Fruit fly (Drosophila melanogaster): Measurements from ENCODE around the gene Rpt2.

Gene Rpt2

DNA sequence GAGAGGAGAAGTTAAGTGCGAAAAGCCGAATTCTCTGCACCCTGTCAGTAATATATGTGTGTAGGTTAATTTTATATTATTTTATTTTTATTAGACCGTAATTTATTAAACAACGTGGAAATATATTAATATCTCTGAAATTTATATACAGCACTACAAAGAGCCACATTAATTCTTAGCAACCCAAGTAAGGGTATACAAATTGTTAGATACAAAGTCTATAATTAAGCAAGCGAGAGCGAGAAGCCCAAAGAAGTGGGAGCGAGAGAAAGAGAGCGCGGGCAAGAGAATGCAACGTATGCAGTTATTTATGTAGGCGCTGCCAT, 44.3 kb downstream of the Rpt2 start (continued):
- peak; percentile 74 for TF ChIP-seq CG5180 (GFP tag; optimal IDR thresholded peaks at IDR 0.05)
- peak in 1 of 3 experiments; percentile 93 for TF ChIP-seq Stat92E (GFP tag; optimal IDR thresholded peaks at IDR 0.05)
- TF ChIP-seq CG30431 (GFP tag; optimal IDR thresholded peaks at IDR 0.05): peak; percentile 88
- peak; percentile 94 for TF ChIP-seq PHDP (tag; optimal IDR thresholded peaks at IDR 0.05)
- TF ChIP-seq toy (GFP tag; IDR thresholded peaks at IDR 0.05): peak; percentile 76
- TF ChIP-seq Adf1 (GFP tag; IDR thresholded peaks at IDR 0.05): 0 out of 2 replicates have a peak, but pooled peaks have one; percentile 16
- TF ChIP-seq Sox102F (GFP tag; optimal IDR thresholded peaks at IDR 0.05): peak; percentile 96
- TF ChIP-seq lilli (GFP tag; optimal IDR thresholded peaks at IDR 0.05): peak; percentile 79
- TF ChIP-seq Rx (GFP tag; IDR thresholded peaks at IDR 0.05): peak; percentile 85
- peak; percentile 78 for TF ChIP-seq CG9215 (GFP tag; IDR thresholded peaks at IDR 0.05)
- peak; percentile 94 for TF ChIP-seq zen (tag; optimal IDR thresholded peaks at IDR 0.05)
- no peak for TF ChIP-seq jumu (GFP tag; optimal IDR thresholded peaks at IDR 0.05)
- peak; percentile 69 for TF ChIP-seq CG3065 (GFP tag; optimal IDR thresholded peaks at IDR 0.05)
- peak; percentile 51 for TF ChIP-seq CG31365 (tag; optimal IDR thresholded peaks at IDR 0.05)
- peak; percentile 84 for TF ChIP-seq slbo (GFP tag; IDR thresholded peaks at IDR 0.05)
- TF ChIP-seq CG11560 (tag; IDR thresholded peaks at IDR 0.05): peak; percentile 80
- TF ChIP-seq tll (GFP tag; optimal IDR thresholded peaks at IDR 0.05): peak in 1 of 2 experiments; percentile 58
- no peak for TF ChIP-seq zf30C (GFP tag; optimal IDR thresholded peaks at IDR 0.05)
- TF ChIP-seq NC2β (GFP tag; optimal IDR thresholded peaks at IDR 0.05): peak; percentile 51
- no peak for TF ChIP-seq CHES-1-like (GFP tag; optimal IDR thresholded peaks at IDR 0.05)
- TF ChIP-seq CG6683 (GFP tag; optimal IDR thresholded peaks at IDR 0.05): peak; percentile 63
- TF ChIP-seq CG15011 (GFP tag; optimal IDR thresholded peaks at IDR 0.05): peak; percentile 77
- no peak for TF ChIP-seq hkb (optimal IDR thresholded peaks at IDR 0.05)
- TF ChIP-seq hkb (GFP tag; IDR thresholded peaks at IDR 0.05): peak; percentile 95
- TF ChIP-seq CG6654 (GFP tag; optimal IDR thresholded peaks at IDR 0.05): peak; percentile 78
- peak; percentile 94 for TF ChIP-seq lmd (GFP tag; IDR thresholded peaks at IDR 0.05)
- TF ChIP-seq bbx (GFP tag; IDR thresholded peaks at IDR 0.05; ENCODE audit: partially characterized antibody): no peak
- TF ChIP-seq pfk (GFP tag; optimal IDR thresholded peaks at IDR 0.05): no peak
- TF ChIP-seq CG10321 (GFP tag; IDR thresholded peaks at IDR 0.05): peak; percentile 46; the same call in 1 of the 2 replicates
- TF ChIP-seq Dp (GFP tag; optimal IDR thresholded peaks at IDR 0.05): no peak
- peak; percentile 45 for TF ChIP-seq Mad (GFP tag; optimal IDR thresholded peaks at IDR 0.05)
- TF ChIP-seq Hr3 (GFP tag; optimal IDR thresholded peaks at IDR 0.05): peak; percentile 94
- peak; percentile 75 for TF ChIP-seq CG12155 (GFP tag; optimal IDR thresholded peaks at IDR 0.05)
- TF ChIP-seq ap (GFP tag; IDR thresholded peaks at IDR 0.05): peak; percentile 90
- no peak for TF ChIP-seq Opbp (GFP tag; IDR thresholded peaks at IDR 0.05; ENCODE audit: partially characterized antibody)
- peak; percentile 90 for TF ChIP-seq CG3407 (GFP tag; optimal IDR thresholded peaks at IDR 0.05)
- TF ChIP-seq ftz-f1 (GFP tag; optimal IDR thresholded peaks at IDR 0.05): no peak
- TF ChIP-seq Ada2b (GFP tag; IDR thresholded peaks at IDR 0.05): peak; percentile 85
- TF ChIP-seq dysf (GFP tag; IDR thresholded peaks at IDR 0.05): peak; percentile 89
- peak; percentile 76 for TF ChIP-seq wdn (GFP tag; IDR thresholded peaks at IDR 0.05)
- no peak for TF ChIP-seq Dref (GFP tag; IDR thresholded peaks at IDR 0.05)
- TF ChIP-seq gce (GFP tag; IDR thresholded peaks at IDR 0.05): peak; percentile 78
- TF ChIP-seq CG1529 (GFP tag; optimal IDR thresholded peaks at IDR 0.05): peak; percentile 94
- peak; percentile 88 for TF ChIP-seq CG3847 (GFP tag; IDR thresholded peaks at IDR 0.05)
- TF ChIP-seq sr (GFP tag; IDR thresholded peaks at IDR 0.05): peak; percentile 46; the same call in 2 of the 3 replicates
- TF ChIP-seq Bdp1 (GFP tag; optimal IDR thresholded peaks at IDR 0.05): peak; percentile 55
- TF ChIP-seq CG18599 (GFP tag; optimal IDR thresholded peaks at IDR 0.05): peak; percentile 86
- peak; percentile 96 for TF ChIP-seq oc (tag; optimal IDR thresholded peaks at IDR 0.05)
- TF ChIP-seq repo (GFP tag; optimal IDR thresholded peaks at IDR 0.05): no peak
- TF ChIP-seq nmo (GFP tag; optimal IDR thresholded peaks at IDR 0.05): peak; percentile 98
- TF ChIP-seq ci (GFP tag; IDR thresholded peaks at IDR 0.05): peak; percentile 96
- TF ChIP-seq dimm (GFP tag; IDR thresholded peaks at IDR 0.05): peak; percentile 87

Data from whole organism, embryonic.